Worm (Caenorhabditis elegans): ENCODE data around the gene srw-34.

ce11 chrV:16470916-16471315 is 51.2 kb downstream of the srw-34 start, which contains the start of gene srh-138:
- TF ChIP-seq W03F9.2 (tag; optimal IDR thresholded peaks at IDR 0.05) (no peak), him-1 (tag; optimal IDR thresholded peaks at IDR 0.05) (no peak), dao-5 (tag; optimal IDR thresholded peaks at IDR 0.05) (no peak)

Data from whole organism, L4/young adult.